Fruit fly (Drosophila melanogaster) whole organism, embryonic: ENCODE measurements around the gene NT1.
A peak's percentile ranks its signal among the peaks of the same experiment; 100 is the strongest.

ENCODE experiments used
- CG10431 ChIP-seq: fragments of 200-800 bp; sonication (Bioruptor generic); optimal IDR thresholded peaks from 3 replicates; lab custom pipeline; 2018; ENCODE audit warnings: missing biosample characterization, mild to moderate bottlenecking, missing genetic modification characterization
- CG11456 ChIP-seq: fragments of 200-800 bp; sonication (Bioruptor generic); IDR thresholded peaks from 3 replicates; pipeline ENCODE4 v1.3.6; 2022; ENCODE audit warnings: missing biosample characterization, missing genetic modification characterization
- CG12659 ChIP-seq: fragments of 200-800 bp; sonication (Bioruptor generic); optimal IDR thresholded peaks from 3 replicates; lab custom pipeline; 2017; ENCODE audit warnings: mild to moderate bottlenecking, missing biosample characterization, missing genetic modification reagents, missing genetic modification characterization
- CG13424 ChIP-seq: fragments of 200-800 bp; sonication (Bioruptor generic); optimal IDR thresholded peaks from 2 replicates; lab custom pipeline; 2019; ENCODE audit warnings: missing biosample characterization, mild to moderate bottlenecking, missing genetic modification characterization, moderate library complexity
- CG15073 ChIP-seq: fragments of 200-800 bp; sonication (Bioruptor generic); optimal IDR thresholded peaks from 2 replicates; lab custom pipeline; 2016; ENCODE audit warnings: missing biosample characterization, missing genetic modification characterization
- CG15601 ChIP-seq: fragments of 200-800 bp; sonication (Bioruptor generic); optimal IDR thresholded peaks from 3 replicates; lab custom pipeline; 2019; ENCODE audit warnings: missing biosample characterization, mild to moderate bottlenecking, missing genetic modification characterization, moderate library complexity
- CG16779 ChIP-seq: fragments of 200-800 bp; sonication (Bioruptor generic); IDR thresholded peaks from 2 replicates; pipeline ENCODE4 v1.3.6; 2022; ENCODE audit warnings: missing biosample characterization, missing genetic modification characterization
- CG17186 ChIP-seq: fragments of 200-800 bp; sonication (Bioruptor generic); optimal IDR thresholded peaks from 3 replicates; lab custom pipeline; 2017; ENCODE audit warnings: missing biosample characterization, missing genetic modification reagents, missing genetic modification characterization
- CG17385 ChIP-seq: fragments of 200-800 bp; sonication (Bioruptor generic); optimal IDR thresholded peaks from 3 replicates; lab custom pipeline; 2018; ENCODE audit warnings: missing biosample characterization, mild to moderate bottlenecking, missing genetic modification characterization
- CG17612 ChIP-seq: fragments of 200-800 bp; sonication (Bioruptor generic); IDR thresholded peaks from 2 replicates; pipeline ENCODE4 v1.3.6; 2022; ENCODE audit warnings: missing biosample characterization, missing genetic modification characterization
- CG1832 ChIP-seq: fragments of 200-800 bp; sonication (Bioruptor generic); optimal IDR thresholded peaks from 2 replicates; lab custom pipeline; 2017; ENCODE audit warnings: missing biosample characterization, mild to moderate bottlenecking, missing genetic modification characterization, inconsistent platforms
- CG18619 ChIP-seq: fragments of 200-800 bp; sonication (Bioruptor generic); optimal IDR thresholded peaks from 3 replicates; lab custom pipeline; 2017; ENCODE audit warnings: missing biosample characterization, mild to moderate bottlenecking, missing genetic modification characterization
- CG2199 ChIP-seq: fragments of 200-800 bp; sonication (Bioruptor generic); IDR thresholded peaks from 3 replicates; pipeline ENCODE4 v1.3.6; 2022; ENCODE audit warnings: missing biosample characterization, missing genetic modification characterization
- CG30403 ChIP-seq: fragments of 200-800 bp; sonication (Bioruptor generic); optimal IDR thresholded peaks from 3 replicates; lab custom pipeline; 2016; ENCODE audit warnings: missing biosample characterization, missing genetic modification characterization
- CG3838 ChIP-seq: fragments of 200-800 bp; sonication (Bioruptor generic); optimal IDR thresholded peaks from 3 replicates; lab custom pipeline; 2016; ENCODE audit warnings: missing biosample characterization, missing genetic modification characterization
- CG3847 ChIP-seq: fragments of 200-800 bp; sonication (Bioruptor generic); IDR thresholded peaks from 2 replicates; pipeline ENCODE4 v1.3.6; 2022; ENCODE audit warnings: missing biosample characterization, missing genetic modification characterization
- CG3995 ChIP-seq: fragments of 200-800 bp; sonication (Bioruptor generic); optimal IDR thresholded peaks from 3 replicates; lab custom pipeline; 2016; ENCODE audit warnings: missing biosample characterization, missing genetic modification characterization
- CG4707 ChIP-seq: fragments of 200-800 bp; sonication (Bioruptor generic); optimal IDR thresholded peaks from 2 replicates; lab custom pipeline; 2018; ENCODE audit warnings: missing biosample characterization, mild to moderate bottlenecking, missing genetic modification characterization, moderate library complexity
- CG6765 ChIP-seq: fragments of 200-800 bp; sonication (Bioruptor generic); optimal IDR thresholded peaks from 3 replicates; lab custom pipeline; 2017; ENCODE audit warnings: missing biosample characterization, mild to moderate bottlenecking, missing genetic modification characterization
- CG6791 ChIP-seq: fragments of 200-800 bp; sonication (Bioruptor generic); IDR thresholded peaks from 3 replicates; pipeline ENCODE4 v1.3.6; 2022; ENCODE audit warnings: missing biosample characterization, missing genetic modification characterization; ENCODE audit not compliant: partially characterized antibody
- CG6854 ChIP-seq: fragments of 200-800 bp; sonication (Bioruptor generic); optimal IDR thresholded peaks from 3 replicates; lab custom pipeline; 2017; ENCODE audit warnings: missing biosample characterization, mild to moderate bottlenecking, missing genetic modification characterization
- CG9215 ChIP-seq: fragments of 200-800 bp; sonication (Bioruptor generic); IDR thresholded peaks from 2 replicates; pipeline ENCODE4 v1.3.6; 2022; ENCODE audit warnings: missing biosample characterization, missing genetic modification characterization
- D19A ChIP-seq: fragments of 200-800 bp; optimal IDR thresholded peaks from 3 replicates; lab custom pipeline; 2019; ENCODE audit warnings: missing biosample characterization, mild to moderate bottlenecking, missing genetic modification characterization, moderate library complexity
- Drgx ChIP-seq: fragments of 200-800 bp; sonication (Bioruptor generic); IDR thresholded peaks from 2 replicates; pipeline ENCODE4 v1.3.6; 2022; ENCODE audit warnings: missing biosample characterization, missing genetic modification characterization
- ERR ChIP-seq: fragments of 200-800 bp; sonication (Bioruptor generic); optimal IDR thresholded peaks from 2 replicates; lab custom pipeline; 2016; ENCODE audit warnings: missing biosample characterization, missing genetic modification characterization
- Hey ChIP-seq: fragments of 200-800 bp; sonication (Bioruptor generic); optimal IDR thresholded peaks from 3 replicates; lab custom pipeline; 2018; ENCODE audit warnings: missing biosample characterization, mild to moderate bottlenecking, missing genetic modification characterization
- Max ChIP-seq: fragments of 200-800 bp; sonication (Bioruptor generic); optimal IDR thresholded peaks from 2 replicates; lab custom pipeline; 2016; ENCODE audit warnings: missing biosample characterization, mild to moderate bottlenecking, missing genetic modification characterization
- Nf-YC ChIP-seq: fragments of 200-800 bp; optimal IDR thresholded peaks from 3 replicates; lab custom pipeline; 2019; ENCODE audit warnings: missing biosample characterization, mild to moderate bottlenecking, missing genetic modification characterization, moderate library complexity
- Ravus ChIP-seq: fragments of 200-800 bp; sonication (Bioruptor generic); IDR thresholded peaks from 2 replicates; pipeline ENCODE4 v1.3.6; 2022; ENCODE audit warnings: missing biosample characterization, missing genetic modification characterization
- Sox100B ChIP-seq: fragments of 200-800 bp; sonication (Bioruptor generic); optimal IDR thresholded peaks from 3 replicates; lab custom pipeline; 2018; ENCODE audit warnings: missing biosample characterization, mild to moderate bottlenecking, missing genetic modification characterization
- Stat92E ChIP-seq, 3 experiments: fragments of >200 bp in 2 of 3; fragments of 200-800 bp in 1 of 3; sonication (Bioruptor generic) in 1 of 3; optimal IDR thresholded peaks; 2 replicates each; lab custom pipeline; 2017 to 2019; ENCODE audit warnings: missing biosample characterization in 3 of 3, missing genetic modification characterization in 3 of 3, mild to moderate bottlenecking in 1 of 3, moderate library complexity in 1 of 3
- Taf1 ChIP-seq: fragments of 200-800 bp; sonication (Bioruptor generic); IDR thresholded peaks from 2 replicates; pipeline ENCODE4 v1.3.6; 2022; ENCODE audit warnings: missing biosample characterization, missing genetic modification characterization
- bbx ChIP-seq: fragments of 200-800 bp; sonication (Bioruptor generic); IDR thresholded peaks from 2 replicates; pipeline ENCODE4 v1.3.6; 2022; ENCODE audit warnings: missing biosample characterization, missing genetic modification characterization; ENCODE audit not compliant: partially characterized antibody
- cg ChIP-seq: fragments of 200-800 bp; sonication (Bioruptor generic); optimal IDR thresholded peaks from 3 replicates; lab custom pipeline; 2019; ENCODE audit warnings: missing biosample characterization, mild to moderate bottlenecking, missing genetic modification characterization, moderate library complexity
- gce ChIP-seq: fragments of 200-800 bp; sonication (Bioruptor generic); IDR thresholded peaks from 3 replicates; pipeline ENCODE4 v1.3.6; 2022; ENCODE audit warnings: missing biosample characterization, missing genetic modification characterization
- hb ChIP-seq: fragments of 200-800 bp; sonication (Bioruptor generic); IDR thresholded peaks from 3 replicates; pipeline ENCODE4 v1.3.6; 2022; ENCODE audit warnings: missing biosample characterization, missing genetic modification characterization; ENCODE audit not compliant: partially characterized antibody
- hbn ChIP-seq: fragments of 200-800 bp; sonication (Bioruptor generic); IDR thresholded peaks from 2 replicates; pipeline ENCODE4 v1.3.6; 2022; ENCODE audit warnings: missing biosample characterization, missing genetic modification characterization; ENCODE audit not compliant: partially characterized antibody
- inv ChIP-seq: fragments of 200-800 bp; sonication (Bioruptor generic); IDR thresholded peaks from 2 replicates; pipeline ENCODE4 v1.3.6; 2022; ENCODE audit warnings: missing biosample characterization, missing genetic modification characterization; ENCODE audit not compliant: partially characterized antibody
- ken ChIP-seq: fragments of 200-800 bp; sonication (Bioruptor generic); IDR thresholded peaks from 3 replicates; pipeline ENCODE4 v1.3.6; 2022; ENCODE audit warnings: missing biosample characterization, missing genetic modification characterization
- lov ChIP-seq, 2 experiments: fragments of 200-800 bp in 1 of 2; fragments of >200 bp in 1 of 2; sonication (Bioruptor generic) in 1 of 2; IDR thresholded peaks in 1 of 2; optimal IDR thresholded peaks in 1 of 2; 2 replicates in 1 of 2; 3 replicates in 1 of 2; pipeline versions ENCODE4 v1.3.6 to Lab custom; 2017 to 2022; ENCODE audit warnings: missing biosample characterization in 1 of 2, missing genetic modification characterization in 1 of 2
- nau ChIP-seq: fragments of 200-800 bp; sonication (Bioruptor generic); optimal IDR thresholded peaks from 3 replicates; lab custom pipeline; 2017; ENCODE audit warnings: missing biosample characterization, mild to moderate bottlenecking, missing genetic modification characterization, missing genetic modification reagents
- pan ChIP-seq, 4 experiments: fragments of >200 bp in 3 of 4; fragments of 200-800 bp in 1 of 4; sonication (Bioruptor generic) in 1 of 4; optimal IDR thresholded peaks in 3 of 4; IDR thresholded peaks in 1 of 4; 2 replicates each; pipeline versions ENCODE4 v1.3.6 to Lab custom; 2017 to 2022; ENCODE audit warnings: missing biosample characterization in 2 of 4, missing genetic modification characterization in 2 of 4, mixed read lengths in 1 of 4
- pzg ChIP-seq: fragments of 200-800 bp; sonication (Bioruptor generic); optimal IDR thresholded peaks from 3 replicates; lab custom pipeline; 2018; ENCODE audit warnings: missing biosample characterization, mild to moderate bottlenecking, missing genetic modification characterization, moderate library complexity
- ro ChIP-seq: fragments of 200-800 bp; sonication (Bioruptor generic); IDR thresholded peaks from 2 replicates; pipeline ENCODE4 v1.3.6; 2022; ENCODE audit warnings: missing biosample characterization, missing genetic modification characterization
- sim ChIP-seq: fragments of 200-800 bp; sonication (Bioruptor generic); IDR thresholded peaks from 2 replicates; pipeline ENCODE4 v1.3.6; 2022; ENCODE audit warnings: missing biosample characterization, missing genetic modification characterization
- tll ChIP-seq, 2 experiments: fragments of 200-800 bp in 1 of 2; fragments of >200 bp in 1 of 2; sonication (Bioruptor generic) in 1 of 2; optimal IDR thresholded peaks; 2 replicates each; lab custom pipeline; 2017 to 2019; ENCODE audit warnings: missing biosample characterization in 2 of 2, missing genetic modification characterization in 2 of 2, mild to moderate bottlenecking in 1 of 2, moderate library complexity in 1 of 2
- trem ChIP-seq: fragments of 200-800 bp; optimal IDR thresholded peaks from 3 replicates; lab custom pipeline; 2019; ENCODE audit warnings: missing biosample characterization, mild to moderate bottlenecking, missing genetic modification characterization, moderate library complexity
- zf30C ChIP-seq: fragments of 200-800 bp; sonication (Bioruptor generic); optimal IDR thresholded peaks from 3 replicates; lab custom pipeline; 2018; ENCODE audit warnings: missing biosample characterization, mild to moderate bottlenecking, missing genetic modification characterization

The NT1 gene

DNA sequence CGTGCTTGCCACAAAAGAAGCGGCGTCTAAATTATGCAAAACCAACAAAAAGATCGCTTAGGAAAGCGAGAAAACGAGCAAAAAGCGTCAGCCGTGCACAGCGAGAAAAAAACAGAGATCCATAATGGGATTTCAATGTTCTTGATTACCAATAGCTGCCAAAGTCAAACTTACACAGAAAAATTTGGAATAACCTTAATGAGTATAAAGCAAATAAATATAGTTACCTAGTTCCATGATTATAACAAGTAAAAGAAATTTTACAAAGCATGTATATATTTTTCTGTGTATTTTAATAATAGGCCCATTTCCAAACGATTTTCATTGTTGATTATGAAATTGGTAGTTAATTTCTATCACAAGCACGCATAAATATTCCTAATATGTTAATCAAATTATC lies 25.7 kb upstream of the NT1 start (continued):
- no peak for TF ChIP-seq bbx (GFP tag; lab: Robert Waterston, UW)
- TF ChIP-seq ro (GFP tag; lab: Robert Waterston, UW): no peak
- TF ChIP-seq CG10431 (GFP tag; lab: Kevin White, UChicago): no peak
- TF ChIP-seq ken (GFP tag; lab: Robert Waterston, UW): peak; percentile 48; the same call in 1 of the 3 replicates
- TF ChIP-seq cg (GFP tag; lab: Kevin White, UChicago): no peak
- TF ChIP-seq CG15601: no peak
- no peak for TF ChIP-seq CG9215
- no peak for TF ChIP-seq ERR
- no peak for TF ChIP-seq hbn (GFP tag; lab: Robert Waterston, UW)
- TF ChIP-seq Drgx (GFP tag; lab: Robert Waterston, UW): no peak
- no peak for TF ChIP-seq CG3995 (GFP tag; lab: Kevin White, UChicago)
- no peak for TF ChIP-seq Stat92E (GFP tag; optimal IDR thresholded peaks at IDR 0.05; lab: Kevin White, UChicago)
- no peak for TF ChIP-seq CG15073 (GFP tag; lab: Kevin White, UChicago)
- no peak for TF ChIP-seq pzg (GFP tag; lab: Kevin White, UChicago)
- peak; percentile 58 for TF ChIP-seq CG13424
- TF ChIP-seq CG2199 (GFP tag; lab: Robert Waterston, UW): no peak
- peak; percentile 68 for TF ChIP-seq Sox100B (GFP tag; lab: Kevin White, UChicago)
- no peak for TF ChIP-seq Ravus (GFP tag; lab: Robert Waterston, UW)
- no peak for TF ChIP-seq CG1832 (GFP tag; lab: Kevin White, UChicago)
- TF ChIP-seq D19A (tag; lab: Kevin White, UChicago): peak; percentile 53
- TF ChIP-seq trem (tag; lab: Kevin White, UChicago): peak; percentile 17
- no peak for TF ChIP-seq Nf-YC (tag; lab: Kevin White, UChicago)
- TF ChIP-seq CG16779 (GFP tag; lab: Robert Waterston, UW): no peak
- TF ChIP-seq lov (optimal IDR thresholded peaks at IDR 0.05; lab: Kevin White, UChicago): no peak
- no peak for TF ChIP-seq lov (GFP tag; IDR thresholded peaks at IDR 0.05; lab: Robert Waterston, UW)
- TF ChIP-seq Taf1 (GFP tag; lab: Robert Waterston, UW): no peak
- TF ChIP-seq sim (GFP tag; lab: Robert Waterston, UW): no peak
- no peak for TF ChIP-seq CG17612 (GFP tag; lab: Robert Waterston, UW)
- peak; percentile 22 for TF ChIP-seq CG30403 (GFP tag; lab: Kevin White, UChicago)
- no peak for TF ChIP-seq CG4707 (GFP tag; lab: Kevin White, UChicago)
- no peak for TF ChIP-seq Max (GFP tag; lab: Kevin White, UChicago)
- TF ChIP-seq CG6854 (GFP tag; lab: Kevin White, UChicago): no peak
- TF ChIP-seq tll (GFP tag; optimal IDR thresholded peaks at IDR 0.05; lab: Kevin White, UChicago): no peak
- no peak for TF ChIP-seq zf30C (GFP tag; lab: Kevin White, UChicago)
- no peak for TF ChIP-seq CG3838 (GFP tag; lab: Kevin White, UChicago)
- no peak for TF ChIP-seq CG3847 (GFP tag; lab: Robert Waterston, UW)
- no peak for TF ChIP-seq CG11456 (GFP tag; lab: Robert Waterston, UW)
- no peak for TF ChIP-seq CG17186 (GFP tag; lab: Kevin White, UChicago)
- no peak for TF ChIP-seq hb (GFP tag; lab: Robert Waterston, UW)
- peak; percentile 5 for TF ChIP-seq CG17385 (GFP tag; lab: Kevin White, UChicago)
- no peak for TF ChIP-seq CG18619
- TF ChIP-seq gce: peak; percentile 73; the same call in 2 of the 3 replicates
- TF ChIP-seq CG12659 (GFP tag; lab: Kevin White, UChicago): peak; percentile 1
- no peak for TF ChIP-seq inv
- no peak for TF ChIP-seq CG6765 (GFP tag; lab: Kevin White, UChicago)
- no peak for TF ChIP-seq pan (optimal IDR thresholded peaks at IDR 0.05; lab: Kevin White, UChicago)
- peak in 1 of 2 experiments; percentile 50 for TF ChIP-seq pan (GFP tag; optimal IDR thresholded peaks at IDR 0.05 in 1 of 2, IDR thresholded peaks at IDR 0.05 in 1 of 2)
- no peak for TF ChIP-seq CG6791 (GFP tag; lab: Robert Waterston, UW)
- TF ChIP-seq Hey: no peak
- no peak for TF ChIP-seq nau (GFP tag; lab: Kevin White, UChicago)
